Worm (Caenorhabditis elegans) whole organism, L1 larva: Measurements from ENCODE around the gene fkh-9.

Experiments
- C34B4.2 ChIP-seq: sonication (generic microtip); optimal IDR thresholded peaks from 2 replicates; lab custom pipeline; 2017; ENCODE audit warnings: mild to moderate bottlenecking, missing genetic modification characterization, missing compliant biosample characterization
- aha-1 ChIP-seq: fragments of 150-350 bp; optimal IDR thresholded peaks from 2 replicates; lab custom pipeline; 2014; ENCODE audit warnings: missing biosample characterization, missing genetic modification characterization
- alr-1 ChIP-seq: fragments of 200-800 bp; sonication (Bioruptor generic); optimal IDR thresholded peaks from 2 replicates; lab custom pipeline; 2018; ENCODE audit warnings: borderline replicate concordance, mild to moderate bottlenecking, missing genetic modification characterization, missing compliant biosample characterization
- aly-2 ChIP-seq: fragments of 150-350 bp; optimal IDR thresholded peaks from 2 replicates; lab custom pipeline; 2014; ENCODE audit warnings: missing biosample characterization, missing genetic modification characterization
- ceh-82 ChIP-seq, 3 experiments: fragments of 150-350 bp in 1 of 3; sonication (generic microtip) in 2 of 3; optimal IDR thresholded peaks; 2 replicates each; lab custom pipeline; 2014 to 2017; ENCODE audit warnings: missing biosample characterization in 3 of 3, missing genetic modification characterization in 3 of 3
- ceh-90 ChIP-seq: sonication (generic microtip); optimal IDR thresholded peaks from 2 replicates; lab custom pipeline; 2016; ENCODE audit warnings: missing genetic modification characterization, missing compliant biosample characterization
- ces-1 ChIP-seq: fragments of 150-350 bp; optimal IDR thresholded peaks from 2 replicates; lab custom pipeline; 2014; ENCODE audit warnings: missing biosample characterization, missing genetic modification reagents, missing genetic modification characterization
- dsc-1 ChIP-seq: sonication (generic microtip); optimal IDR thresholded peaks from 2 replicates; lab custom pipeline; 2016; ENCODE audit warnings: mild to moderate bottlenecking, missing genetic modification characterization, missing compliant biosample characterization
- efl-1 ChIP-seq, 4 experiments: fragments of 150-350 bp; optimal IDR thresholded peaks in 3 of 4; peaks in 1 of 4; 1 replicate in 1 of 4; 2 replicates in 3 of 4; lab custom pipeline; 2014; ENCODE audit warnings: missing biosample characterization in 2 of 4, missing genetic modification characterization in 2 of 4, missing genetic modification reagents in 2 of 4
- efl-3 ChIP-seq: fragments of 200-800 bp; sonication (Bioruptor generic); optimal IDR thresholded peaks from 2 replicates; lab custom pipeline; 2018; ENCODE audit warnings: mild to moderate bottlenecking, missing genetic modification characterization, missing compliant biosample characterization
- elt-2 ChIP-seq: sonication (generic microtip); optimal IDR thresholded peaks from 2 replicates; lab custom pipeline; 2016; ENCODE audit warnings: missing genetic modification characterization, mild to moderate bottlenecking, inconsistent platforms, missing compliant biosample characterization, missing genetic modification reagents
- fkh-10 ChIP-seq: sonication (generic microtip); optimal IDR thresholded peaks from 2 replicates; lab custom pipeline; 2017; ENCODE audit warnings: missing biosample characterization, missing genetic modification reagents, missing genetic modification characterization
- fkh-4 ChIP-seq: sonication (generic microtip); optimal IDR thresholded peaks from 2 replicates; lab custom pipeline; 2016; ENCODE audit warnings: missing compliant biosample characterization, missing genetic modification characterization, borderline replicate concordance
- fkh-8 ChIP-seq: sonication (generic microtip); optimal IDR thresholded peaks from 2 replicates; lab custom pipeline; 2016; ENCODE audit warnings: mild to moderate bottlenecking, missing genetic modification characterization, missing compliant biosample characterization
- grh-1 ChIP-seq: fragments of 200-800 bp; sonication (Bioruptor generic); IDR thresholded peaks from 2 replicates; pipeline ENCODE4 v1.3.6; 2022; ENCODE audit warnings: missing genetic modification reagents, missing genetic modification characterization, missing compliant biosample characterization
- hpl-2 ChIP-seq: fragments of 150-350 bp; optimal IDR thresholded peaks from 2 replicates; lab custom pipeline; 2014; ENCODE audit warnings: missing biosample characterization, missing genetic modification reagents, missing genetic modification characterization
- jun-1 ChIP-seq: fragments of 150-350 bp; optimal IDR thresholded peaks from 2 replicates; lab custom pipeline; 2014; ENCODE audit warnings: missing biosample characterization, missing genetic modification reagents, missing genetic modification characterization
- lin-14 ChIP-seq: fragments of 200-800 bp; sonication (Bioruptor generic); optimal IDR thresholded peaks from 2 replicates; lab custom pipeline; 2018; ENCODE audit warnings: mild to moderate bottlenecking, missing genetic modification characterization, moderate library complexity, missing compliant biosample characterization
- lin-39 ChIP-seq: fragments of 150-350 bp; optimal IDR thresholded peaks from 2 replicates; lab custom pipeline; 2014; ENCODE audit warnings: missing biosample characterization, missing genetic modification reagents, missing genetic modification characterization
- lsy-2 ChIP-seq, 2 experiments: fragments of 150-350 bp; optimal IDR thresholded peaks; 2 replicates each; lab custom pipeline; 2014; ENCODE audit warnings: missing biosample characterization in 2 of 2, missing genetic modification characterization in 2 of 2
- mab-9 ChIP-seq: fragments of 200-800 bp; sonication (Bioruptor generic); IDR thresholded peaks from 2 replicates; pipeline ENCODE4 v1.3.6; 2022; ENCODE audit warnings: missing genetic modification reagents, missing genetic modification characterization, missing compliant biosample characterization
- mdl-1 ChIP-seq, 2 experiments: fragments of 150-350 bp; optimal IDR thresholded peaks; 2 replicates each; lab custom pipeline; 2014 to 2017; ENCODE audit warnings: missing biosample characterization in 2 of 2, missing genetic modification characterization in 2 of 2, inconsistent platforms in 1 of 2
- mef-2 ChIP-seq: fragments of 150-350 bp; optimal IDR thresholded peaks from 2 replicates; lab custom pipeline; 2014; ENCODE audit warnings: missing biosample characterization, missing genetic modification characterization
- mep-1 ChIP-seq: fragments of 150-350 bp; optimal IDR thresholded peaks from 2 replicates; lab custom pipeline; 2014; ENCODE audit warnings: missing biosample characterization, missing genetic modification characterization
- nhr-19 ChIP-seq: fragments of 200-800 bp; sonication (Bioruptor generic); conservative IDR thresholded peaks from 2 replicates; pipeline ENCODE4 v1.3.6; 2022; ENCODE audit warnings: missing genetic modification characterization, missing compliant biosample characterization
- nhr-20 ChIP-seq: sonication (generic microtip); optimal IDR thresholded peaks from 2 replicates; lab custom pipeline; 2016; ENCODE audit warnings: mild to moderate bottlenecking, missing genetic modification characterization, missing compliant biosample characterization
- nhr-237 ChIP-seq: fragments of 150-350 bp; optimal IDR thresholded peaks from 2 replicates; lab custom pipeline; 2014; ENCODE audit warnings: missing biosample characterization, missing genetic modification characterization
- nhr-47 ChIP-seq: sonication (generic microtip); optimal IDR thresholded peaks from 2 replicates; lab custom pipeline; 2016; ENCODE audit warnings: mild to moderate bottlenecking, missing genetic modification characterization, moderate library complexity, missing compliant biosample characterization
- nhr-71 ChIP-seq: sonication (generic microtip); optimal IDR thresholded peaks from 2 replicates; lab custom pipeline; 2016; ENCODE audit warnings: mild to moderate bottlenecking, missing genetic modification characterization, moderate library complexity, missing compliant biosample characterization
- nhr-85 ChIP-seq: sonication (generic microtip); peaks from one replicate; lab custom pipeline; 2016; ENCODE audit warnings: missing genetic modification characterization, inconsistent platforms, missing compliant biosample characterization
- nhr-90 ChIP-seq: sonication (generic microtip); optimal IDR thresholded peaks from 2 replicates; lab custom pipeline; 2016; ENCODE audit warnings: mild to moderate bottlenecking, missing genetic modification characterization, missing compliant biosample characterization; ENCODE audit not compliant: poor library complexity
- pag-3 ChIP-seq: sonication (generic microtip); optimal IDR thresholded peaks from 2 replicates; lab custom pipeline; 2017; ENCODE audit warnings: missing genetic modification characterization, mild to moderate bottlenecking, missing compliant biosample characterization, antibody characterized with exemption, borderline replicate concordance; ENCODE audit not compliant: insufficient read depth
- pax-3 ChIP-seq: fragments of 200-800 bp; sonication (Bioruptor generic); optimal IDR thresholded peaks from 2 replicates; lab custom pipeline; 2018; ENCODE audit warnings: mild to moderate bottlenecking, missing genetic modification characterization, moderate library complexity, missing compliant biosample characterization
- rnt-1 ChIP-seq: sonication (generic microtip); optimal IDR thresholded peaks from 2 replicates; lab custom pipeline; 2016; ENCODE audit warnings: mild to moderate bottlenecking, missing genetic modification characterization, moderate library complexity, missing compliant biosample characterization
- skn-1 ChIP-seq: fragments of 150-350 bp; optimal IDR thresholded peaks from 2 replicates; lab custom pipeline; 2014; ENCODE audit warnings: missing biosample characterization, missing genetic modification characterization
- snu-23 ChIP-seq: sonication (generic microtip); optimal IDR thresholded peaks from 2 replicates; lab custom pipeline; 2016; ENCODE audit warnings: missing genetic modification characterization, missing compliant biosample characterization
- sptf-1 ChIP-seq: fragments of 150-350 bp; optimal IDR thresholded peaks from 2 replicates; lab custom pipeline; 2014; ENCODE audit warnings: missing biosample characterization, missing genetic modification characterization
- unc-130 ChIP-seq: fragments of 150-350 bp; optimal IDR thresholded peaks from 2 replicates; lab custom pipeline; 2017; ENCODE audit warnings: missing biosample characterization, missing genetic modification characterization, inconsistent platforms
- unc-86 ChIP-seq: sonication (generic microtip); optimal IDR thresholded peaks from 2 replicates; lab custom pipeline; 2016; ENCODE audit warnings: missing genetic modification characterization, missing compliant biosample characterization
- vab-15 ChIP-seq: sonication (generic microtip); optimal IDR thresholded peaks from 2 replicates; lab custom pipeline; 2017; ENCODE audit warnings: missing genotype, mild to moderate bottlenecking, missing genetic modification characterization, missing compliant biosample characterization
- zag-1 ChIP-seq: fragments of 150-350 bp; optimal IDR thresholded peaks from 2 replicates; lab custom pipeline; 2014; ENCODE audit warnings: missing biosample characterization, missing genetic modification characterization
- ztf-4 ChIP-seq: fragments of 150-350 bp; optimal IDR thresholded peaks from 2 replicates; lab custom pipeline; 2014; ENCODE audit warnings: missing biosample characterization, missing genetic modification characterization

The fkh-9 gene

DNA sequence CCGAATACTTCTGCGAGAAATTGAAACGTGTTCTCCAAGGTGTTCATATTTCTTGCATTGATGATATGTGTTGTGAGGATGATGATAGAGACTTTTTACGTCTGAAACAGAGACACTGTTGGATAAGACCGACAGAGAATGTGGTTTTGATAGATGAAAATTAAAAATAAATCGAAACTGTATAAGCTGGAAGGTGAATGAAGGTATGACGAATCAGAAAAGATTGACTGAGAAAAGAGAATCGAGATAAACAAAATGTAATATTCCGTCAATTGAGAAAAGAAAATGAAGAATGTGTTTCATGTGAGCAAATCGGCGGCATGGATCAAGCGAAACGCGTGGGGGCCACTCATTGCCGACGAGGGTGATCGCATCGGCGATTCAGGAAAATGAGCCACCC is 30.9 kb upstream of the fkh-9 start, which contains the start of gene ceh-18:
ceh-18 (minus strand) TSS at position 101 of the 400 bp plus-strand sequence.
- TF ChIP-seq ztf-4 (tag; lab: Kevin White, UChicago) (no peak), efl-1 (optimal IDR thresholded peaks at IDR 0.05; lab: Kevin White, UChicago) (no peak), efl-1 (GFP tag; optimal IDR thresholded peaks at IDR 0.05 in 1 of 2; lab: Kevin White, UChicago) (peak in 1 of 2 experiments; percentile 38), lin-14 (no peak), hpl-2 (GFP tag; lab: Kevin White, UChicago) (no peak), aha-1 (tag; lab: Kevin White, UChicago) (no peak), zag-1 (tag; lab: Kevin White, UChicago) (no peak), pax-3 (tag; lab: Kevin White, UChicago) (no peak), jun-1 (tag; lab: Kevin White, UChicago) (no peak)

- TF ChIP-seq nhr-237 (tag; lab: Kevin White, UChicago) (no peak), mef-2 (tag; lab: Kevin White, UChicago) (no peak), lin-14 (peak; percentile 24), unc-130 (tag; lab: Kevin White, UChicago) (no peak), efl-1 (optimal IDR thresholded peaks at IDR 0.05; lab: Kevin White, UChicago) (no peak), efl-1 (GFP tag; optimal IDR thresholded peaks at IDR 0.05 in 1 of 2; lab: Kevin White, UChicago) (peak in 1 of 2 experiments; percentile 17), efl-3 (GFP tag; lab: Kevin White, UChicago) (no peak), ces-1 (GFP tag; lab: Kevin White, UChicago) (no peak), mep-1 (no peak), alr-1 (tag; lab: Kevin White, UChicago) (no peak)
These were observed 29.0 kb upstream of the fkh-9 start for ce11 chrX:3855717-3856116.

DNA sequence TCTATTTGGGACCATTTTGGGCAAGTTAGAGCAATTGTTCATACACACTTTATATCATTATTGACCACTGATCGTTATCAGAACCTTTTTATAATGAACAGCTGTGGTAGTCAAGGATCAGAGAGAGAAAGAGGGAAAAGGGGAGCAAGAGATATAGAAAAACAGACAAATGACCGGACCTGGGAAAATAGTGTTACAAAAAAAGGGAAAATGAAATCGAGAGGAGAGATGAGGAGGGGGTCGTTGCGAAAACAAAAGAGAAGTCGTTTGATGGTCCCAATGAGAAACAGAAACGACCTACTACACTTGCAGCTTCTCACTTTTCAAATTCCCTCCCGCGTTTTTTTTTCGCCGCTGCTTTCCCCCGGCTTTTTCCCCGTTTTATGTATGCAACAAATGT is 27.1 kb upstream of the fkh-9 start:
- no peak for TF ChIP-seq sptf-1 (tag; lab: Kevin White, UChicago)
- peak; percentile 71 for TF ChIP-seq lin-14
- no peak for TF ChIP-seq skn-1 (tag; lab: Kevin White, UChicago)
- TF ChIP-seq nhr-47 (tag; lab: Kevin White, UChicago), result peak; percentile 1
- TF ChIP-seq lsy-2 (tag; optimal IDR thresholded peaks at IDR 0.05; lab: Kevin White, UChicago), result peak; percentile 18 to 33
- peak; percentile 57 for TF ChIP-seq snu-23 (GFP tag; lab: Kevin White, UChicago)
- peak; percentile 73 for TF ChIP-seq dsc-1
- peak; percentile 46 for TF ChIP-seq nhr-19 (GFP tag; lab: Robert Waterston, UW)
- no peak for TF ChIP-seq zag-1 (tag; lab: Kevin White, UChicago)
- no peak for TF ChIP-seq ztf-4 (tag; lab: Kevin White, UChicago)
- no peak for TF ChIP-seq mep-1
- TF ChIP-seq mab-9 (GFP tag; lab: Robert Waterston, UW), result no peak
- no peak for TF ChIP-seq fkh-4 (tag; lab: Kevin White, UChicago)
- peak; percentile 84 for TF ChIP-seq rnt-1 (tag; lab: Kevin White, UChicago)
- no peak for TF ChIP-seq fkh-8 (tag; lab: Kevin White, UChicago)
- TF ChIP-seq ceh-90, result no peak
- no peak for TF ChIP-seq aly-2 (tag; lab: Kevin White, UChicago)
- peak; percentile 25 for TF ChIP-seq nhr-20
- no peak for TF ChIP-seq fkh-10
- no peak for TF ChIP-seq mef-2 (tag; lab: Kevin White, UChicago)
- TF ChIP-seq nhr-71, result peak; percentile 63
- TF ChIP-seq lin-39 (tag; lab: Kevin White, UChicago), result peak; percentile 3
- TF ChIP-seq unc-86 (tag; lab: Kevin White, UChicago), result no peak
- TF ChIP-seq grh-1, result no peak
- TF ChIP-seq ceh-82 (tag; optimal IDR thresholded peaks at IDR 0.05; lab: Kevin White, UChicago), result no peak
- no peak for TF ChIP-seq ces-1 (GFP tag; lab: Kevin White, UChicago)

ce11 chrX:3842398-3842896 is 15.7 kb upstream of the fkh-9 start, which contains the start of gene ttr-48:
Gene ttr-48, minus strand, starts transcription at chrX:3842448.
- TF ChIP-seq pag-3 (tag; lab: Kevin White, UChicago), result no peak
- TF ChIP-seq vab-15 (tag; lab: Kevin White, UChicago), result no peak
- TF ChIP-seq lin-14, result peak; percentile 16
- peak; percentile 23 for TF ChIP-seq rnt-1 (tag; lab: Kevin White, UChicago)
- peak; percentile 5 for TF ChIP-seq nhr-20
- TF ChIP-seq nhr-90 (tag; lab: Kevin White, UChicago), result peak; percentile 5
- no peak for TF ChIP-seq mep-1
- no peak for TF ChIP-seq mdl-1 (tag; optimal IDR thresholded peaks at IDR 0.05; lab: Kevin White, UChicago)
- TF ChIP-seq dsc-1, result no peak
- TF ChIP-seq C34B4.2 (tag; lab: Kevin White, UChicago), result no peak
- peak; percentile 85 for TF ChIP-seq elt-2 (tag; lab: Kevin White, UChicago)
- no peak for TF ChIP-seq skn-1 (tag; lab: Kevin White, UChicago)
- peak; percentile 13 for TF ChIP-seq nhr-71
- TF ChIP-seq fkh-8 (tag; lab: Kevin White, UChicago), result no peak
- peak; percentile 16 for TF ChIP-seq nhr-85 (tag; lab: Kevin White, UChicago)
